Worm (Caenorhabditis elegans): Measurements from ENCODE around the gene srv-16.

The srv-16 gene

ce11 chrIV:15931833-15932232, 1.9 kb downstream of the srv-16 start (continued):
- TF ChIP-seq php-3 (GFP tag; IDR thresholded peaks at IDR 0.05), result peak; percentile 61; the same call in 1 of the 2 replicates
- peak; percentile 26 for TF ChIP-seq rbr-2 (tag; optimal IDR thresholded peaks at IDR 0.05)
- no peak for TF ChIP-seq nhr-77 (tag; optimal IDR thresholded peaks at IDR 0.05)
- TF ChIP-seq ceh-44 (GFP tag; IDR thresholded peaks at IDR 0.05), result no peak
- peak; percentile 47; the same call in 1 of the 2 replicates for TF ChIP-seq Y48G9A.11 (GFP tag; IDR thresholded peaks at IDR 0.05)
- no peak for TF ChIP-seq fkh-10 (GFP tag; optimal IDR thresholded peaks at IDR 0.05)
- TF ChIP-seq lir-3 (tag; optimal IDR thresholded peaks at IDR 0.05), result peak; percentile 66

- TF ChIP-seq dmd-6 (GFP tag; IDR thresholded peaks at IDR 0.05) (peak; percentile 33), ZK546.5 (tag; optimal IDR thresholded peaks at IDR 0.05) (no peak), lin-13 (GFP tag; optimal IDR thresholded peaks at IDR 0.05) (no peak), mep-1 (tag; optimal IDR thresholded peaks at IDR 0.05) (peak; percentile 67), lin-1 (GFP tag; IDR thresholded peaks at IDR 0.05) (0 out of 2 replicates have a peak, but pooled peaks have one; percentile 12), zag-1 (tag; optimal IDR thresholded peaks at IDR 0.05) (no peak), mdl-1 (tag; optimal IDR thresholded peaks at IDR 0.05) (peak in 1 of 2 experiments; percentile 44), ceh-20 (GFP tag; IDR thresholded peaks at IDR 0.05) (0 out of 2 replicates have a peak, but pooled peaks have one; percentile 44), nhr-41 (GFP tag; IDR thresholded peaks at IDR 0.05) (no peak), nhr-42 (GFP tag; IDR thresholded peaks at IDR 0.05) (no peak), hlh-30 (tag; optimal IDR thresholded peaks at IDR 0.05; ENCODE audit: insufficient read depth) (peak; percentile 79), spr-3 (GFP tag; optimal IDR thresholded peaks at IDR 0.05) (peak; percentile 60), aha-1 (tag) (peak; percentile 96), madf-9 (GFP tag; conservative IDR thresholded peaks at IDR 0.05) (peak; percentile 75; the same call in 1 of the 2 replicates), F49E8.2 (tag; optimal IDR thresholded peaks at IDR 0.05; ENCODE audit: borderline replicate concordance) (no peak), F37D6.2 (tag; optimal IDR thresholded peaks at IDR 0.05) (no peak), dpl-1 (GFP tag; optimal IDR thresholded peaks at IDR 0.05) (no peak), nhr-76 (tag; optimal IDR thresholded peaks at IDR 0.05) (no peak), saeg-2 (GFP tag; IDR thresholded peaks at IDR 0.05) (no peak), gei-8 (GFP tag; optimal IDR thresholded peaks at IDR 0.05) (no peak), Y105C5A.15 (GFP tag; IDR thresholded peaks at IDR 0.05) (0 out of 2 replicates have a peak, but pooled peaks have one; percentile 51), jun-1 (tag; optimal IDR thresholded peaks at IDR 0.05) (no peak), egl-27 (tag; optimal IDR thresholded peaks at IDR 0.05) (no peak), fos-1 (tag; optimal IDR thresholded peaks at IDR 0.05) (no peak), cey-2 (tag; optimal IDR thresholded peaks at IDR 0.05; ENCODE audit: borderline replicate concordance, insufficient read depth) (no peak), R02D3.7 (tag; optimal IDR thresholded peaks at IDR 0.05) (no peak), ceh-82 (tag; optimal IDR thresholded peaks at IDR 0.05) (no peak), nhr-111 (GFP tag; optimal IDR thresholded peaks at IDR 0.05) (no peak), daf-12 (tag; optimal IDR thresholded peaks at IDR 0.05) (no peak), hlh-11 (tag; optimal IDR thresholded peaks at IDR 0.05) (no peak), lin-15B (tag; optimal IDR thresholded peaks at IDR 0.05) (no peak), lin-38 (GFP tag; IDR thresholded peaks at IDR 0.05) (peak; percentile 68), ZK337.2 (GFP tag; IDR thresholded peaks at IDR 0.05) (no peak), attf-4 (tag; optimal IDR thresholded peaks at IDR 0.05) (no peak), set-16 (GFP tag; IDR thresholded peaks at IDR 0.05) (no peak; the same call in 1 of the 2 replicates), ceh-32 (tag; optimal IDR thresholded peaks at IDR 0.05; ENCODE audit: poor library complexity) (no peak), lim-7 (GFP tag; IDR thresholded peaks at IDR 0.05) (no peak), ztf-7 (tag; optimal IDR thresholded peaks at IDR 0.05) (no peak), nhr-11 (tag; optimal IDR thresholded peaks at IDR 0.05) (no peak), mxl-2 (GFP tag; conservative IDR thresholded peaks at IDR 0.05) (0 out of 2 replicates have a peak, but pooled peaks have one; percentile 19), lin-39 (tag; optimal IDR thresholded peaks at IDR 0.05) (no peak), duxl-1 (tag; optimal IDR thresholded peaks at IDR 0.05; ENCODE audit: poor library complexity) (peak; percentile 72), ceh-44 (GFP tag; IDR thresholded peaks at IDR 0.05) (peak; percentile 48; the same call in 1 of the 2 replicates), ceh-62 (tag; optimal IDR thresholded peaks at IDR 0.05) (no peak)
Measured at ce11 chrIV:15931176-15931575, 2.5 kb downstream of the srv-16 start.

Measured in whole organism, L4 larva.